Worm (Caenorhabditis elegans) whole organism, L2 larva: ENCODE data around the gene fbxa-65.

Source experiments
- F13H6.1 ChIP-seq: sonication (generic microtip); optimal IDR thresholded peaks from 2 replicates; lab custom pipeline; 2016; ENCODE audit warnings: missing genetic modification characterization, missing compliant biosample characterization
- aly-2 ChIP-seq: fragments of 150-350 bp; optimal IDR thresholded peaks from 2 replicates; lab custom pipeline; 2014; ENCODE audit warnings: missing biosample characterization, missing genetic modification characterization
- crh-2 ChIP-seq: sonication (generic microtip); optimal IDR thresholded peaks from 2 replicates; lab custom pipeline; 2017; ENCODE audit warnings: missing biosample characterization, missing genetic modification characterization
- lin-11 ChIP-seq: fragments of 150-350 bp; sonication (generic microtip); optimal IDR thresholded peaks from 2 replicates; lab custom pipeline; 2014; ENCODE audit warnings: missing biosample characterization, missing genetic modification characterization, inconsistent platforms, mixed read lengths
- nhr-25 ChIP-seq: fragments of 150-350 bp; sonication (generic microtip); optimal IDR thresholded peaks from 3 replicates; lab custom pipeline; 2014; ENCODE audit warnings: missing biosample characterization, missing genetic modification characterization
- peb-1 ChIP-seq: fragments of 150-350 bp; optimal IDR thresholded peaks from 2 replicates; lab custom pipeline; 2014; ENCODE audit warnings: missing biosample characterization, missing genetic modification characterization
- sma-3 ChIP-seq: sonication (generic microtip); optimal IDR thresholded peaks from 2 replicates; lab custom pipeline; 2016; ENCODE audit warnings: missing genetic modification reagents, missing genetic modification characterization, missing compliant biosample characterization
- unc-62 ChIP-seq: fragments of 150-350 bp; optimal IDR thresholded peaks from 2 replicates; lab custom pipeline; 2014; ENCODE audit warnings: missing biosample characterization, missing genetic modification reagents, missing genetic modification characterization

DNA sequence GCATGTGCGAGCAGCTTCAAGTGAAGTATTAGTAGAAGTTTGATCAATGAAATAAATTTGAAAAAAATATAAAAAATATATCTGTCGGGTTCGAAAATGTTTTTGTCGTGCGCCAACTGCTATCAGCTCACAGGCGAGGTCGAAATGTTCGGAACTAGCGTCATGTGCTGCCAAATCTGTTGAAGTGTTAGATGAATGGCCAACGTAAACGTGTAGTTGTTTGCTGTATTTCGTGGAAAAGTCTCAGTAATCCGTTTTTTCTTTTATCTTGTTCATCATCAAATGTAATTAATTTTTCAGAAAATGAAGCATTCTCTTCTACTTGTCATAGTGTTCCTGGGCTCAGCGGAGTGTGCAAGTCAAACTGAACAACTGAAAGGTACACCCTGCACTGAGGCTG lies 3.6 kb upstream of the fbxa-65 start, which contains the start of gene C17B7.15:
- TF ChIP-seq lin-11 (tag; lab: Kevin White, UChicago) (no peak), sma-3 (GFP tag; lab: Kevin White, UChicago) (no peak), crh-2 (tag; lab: Kevin White, UChicago) (no peak), nhr-25 (tag; lab: Kevin White, UChicago) (no peak), unc-62 (GFP tag; lab: Kevin White, UChicago) (no peak), peb-1 (tag; lab: Kevin White, UChicago) (no peak), F13H6.1 (no peak), aly-2 (tag; lab: Kevin White, UChicago) (no peak)
